Worm (Caenorhabditis elegans): Measurements from ENCODE around the gene pax-1.

pax-1 gene

ce11 chrV:8223417-8223816, 1.3 kb upstream of the pax-1 start:
- no peak for TF ChIP-seq alr-1 (tag; optimal IDR thresholded peaks at IDR 0.05; ENCODE audit: borderline replicate concordance)
- no peak for TF ChIP-seq mab-9 (GFP tag; IDR thresholded peaks at IDR 0.05)
- TF ChIP-seq nhr-76 (tag; optimal IDR thresholded peaks at IDR 0.05): no peak
- no peak for TF ChIP-seq sup-37 (GFP tag; optimal IDR thresholded peaks at IDR 0.05)
- no peak for TF ChIP-seq pqm-1 (tag; optimal IDR thresholded peaks at IDR 0.05)
- no peak for TF ChIP-seq lsy-2 (tag; optimal IDR thresholded peaks at IDR 0.05)
- no peak for TF ChIP-seq isw-1 (GFP tag; IDR thresholded peaks at IDR 0.05)
- no peak for TF ChIP-seq dsc-1 (tag; optimal IDR thresholded peaks at IDR 0.05)
- TF ChIP-seq unc-130 (tag; optimal IDR thresholded peaks at IDR 0.05): no peak
- TF ChIP-seq grh-1 (GFP tag; IDR thresholded peaks at IDR 0.05): no peak
- TF ChIP-seq nhr-20 (tag; optimal IDR thresholded peaks at IDR 0.05): no peak
- no peak for TF ChIP-seq pag-3 (tag; optimal IDR thresholded peaks at IDR 0.05; ENCODE audit: borderline replicate concordance, insufficient read depth)
- no peak for TF ChIP-seq lin-15B (tag; optimal IDR thresholded peaks at IDR 0.05)
- no peak for TF ChIP-seq unc-86 (tag; optimal IDR thresholded peaks at IDR 0.05)
- no peak for TF ChIP-seq tbx-2 (tag; optimal IDR thresholded peaks at IDR 0.05)
- no peak for TF ChIP-seq ztf-4 (tag; optimal IDR thresholded peaks at IDR 0.05)
- no peak for TF ChIP-seq mef-2 (tag; optimal IDR thresholded peaks at IDR 0.05)
- no peak for TF ChIP-seq C34B4.2 (tag; optimal IDR thresholded peaks at IDR 0.05)

ce11 chrV:8226812-8227211, 2.1 kb downstream of the pax-1 start, which contains the start of gene K07C11.10:
K07C11.10 (minus strand) TSS chrV:8226912.
- TF ChIP-seq fkh-8 (tag; optimal IDR thresholded peaks at IDR 0.05) (peak; percentile 43), egl-13 (tag; optimal IDR thresholded peaks at IDR 0.05) (no peak)

DNA sequence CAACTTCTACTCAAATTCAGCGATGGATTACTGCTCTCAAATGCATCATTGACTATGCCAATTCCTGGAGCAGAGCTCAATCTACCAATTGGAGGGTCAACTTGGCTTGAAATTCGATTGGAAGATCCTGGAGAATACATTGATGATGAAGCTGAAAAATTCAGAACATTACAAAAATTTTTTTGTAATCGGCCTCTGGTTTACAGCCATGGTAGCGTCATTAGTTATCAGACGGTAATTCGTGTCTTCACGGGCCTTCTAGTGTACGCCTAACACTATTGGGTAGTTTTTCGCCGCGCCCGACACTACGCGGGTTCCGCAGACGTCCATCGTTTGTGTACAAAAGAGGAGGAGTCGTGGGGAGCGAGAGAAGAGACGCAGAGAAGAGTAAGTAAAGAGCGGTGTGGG, 4.0 kb downstream of the pax-1 start:
- no peak for TF ChIP-seq pag-3 (tag; optimal IDR thresholded peaks at IDR 0.05; ENCODE audit: borderline replicate concordance, insufficient read depth)
- TF ChIP-seq hlh-4 (tag; optimal IDR thresholded peaks at IDR 0.05): no peak
- no peak for TF ChIP-seq egl-27 (tag; optimal IDR thresholded peaks at IDR 0.05)
- no peak for TF ChIP-seq nhr-12 (tag; optimal IDR thresholded peaks at IDR 0.05)
- TF ChIP-seq unc-98 (GFP tag; IDR thresholded peaks at IDR 0.05): peak; percentile 50; the same call in 1 of the 2 replicates
- peak in 1 of 2 experiments; percentile 72 for TF ChIP-seq mdl-1 (tag; optimal IDR thresholded peaks at IDR 0.05)
- TF ChIP-seq ces-1 (GFP tag; optimal IDR thresholded peaks at IDR 0.05): no peak
- peak; percentile 52 for TF ChIP-seq fos-1 (tag; optimal IDR thresholded peaks at IDR 0.05)
- peak; percentile 69 for TF ChIP-seq sup-37 (GFP tag; optimal IDR thresholded peaks at IDR 0.05)
- peak; percentile 93 for TF ChIP-seq nhr-19 (GFP tag; conservative IDR thresholded peaks at IDR 0.05)
- peak; percentile 89 for TF ChIP-seq dsc-1 (tag; optimal IDR thresholded peaks at IDR 0.05)
- TF ChIP-seq blmp-1 (tag; optimal IDR thresholded peaks at IDR 0.05): no peak
- no peak for TF ChIP-seq nhr-28 (tag; optimal IDR thresholded peaks at IDR 0.05)
- TF ChIP-seq mab-9 (GFP tag; IDR thresholded peaks at IDR 0.05): no peak
- TF ChIP-seq Y116A8C.19 (tag; optimal IDR thresholded peaks at IDR 0.05; ENCODE audit: borderline replicate concordance): no peak
- no peak for TF ChIP-seq alr-1 (tag; optimal IDR thresholded peaks at IDR 0.05; ENCODE audit: borderline replicate concordance)
- no peak for TF ChIP-seq pqm-1 (tag; optimal IDR thresholded peaks at IDR 0.05)
- peak; percentile 75 to 90 (median 85) for TF ChIP-seq ceh-82 (tag; optimal IDR thresholded peaks at IDR 0.05)
- peak; percentile 39 for TF ChIP-seq skn-1 (tag; optimal IDR thresholded peaks at IDR 0.05)
- peak; percentile 79 for TF ChIP-seq mep-1 (tag; optimal IDR thresholded peaks at IDR 0.05)
- TF ChIP-seq ceh-8 (GFP tag; optimal IDR thresholded peaks at IDR 0.05): no peak
- TF ChIP-seq snu-23 (GFP tag; optimal IDR thresholded peaks at IDR 0.05): peak; percentile 92
- TF ChIP-seq rnt-1 (tag; optimal IDR thresholded peaks at IDR 0.05): peak; percentile 95
- peak; percentile 91 for TF ChIP-seq nhr-85 (tag)
- TF ChIP-seq zag-1 (tag; optimal IDR thresholded peaks at IDR 0.05): no peak
- peak; percentile 95 for TF ChIP-seq swsn-7 (tag; optimal IDR thresholded peaks at IDR 0.05)
- peak; percentile 42 for TF ChIP-seq lin-15B (tag; optimal IDR thresholded peaks at IDR 0.05)
- peak; percentile 94 for TF ChIP-seq ama-1 (optimal IDR thresholded peaks at IDR 0.05)
- peak; percentile 66 for TF ChIP-seq C16A3.4 (tag; optimal IDR thresholded peaks at IDR 0.05)
- no peak for TF ChIP-seq vab-15 (tag; optimal IDR thresholded peaks at IDR 0.05)
- peak; percentile 63 for TF ChIP-seq ceh-88 (GFP tag; IDR thresholded peaks at IDR 0.05)
- TF ChIP-seq zip-4 (GFP tag; optimal IDR thresholded peaks at IDR 0.05): peak; percentile 71
- TF ChIP-seq ceh-63 (GFP tag; optimal IDR thresholded peaks at IDR 0.05): no peak
- TF ChIP-seq unc-86 (tag; optimal IDR thresholded peaks at IDR 0.05): peak; percentile 71
- TF ChIP-seq ets-5 (GFP tag; IDR thresholded peaks at IDR 0.05): no peak
- TF ChIP-seq C04F5.9 (tag; optimal IDR thresholded peaks at IDR 0.05): peak; percentile 30
- TF ChIP-seq jun-1 (tag; optimal IDR thresholded peaks at IDR 0.05): peak; percentile 73

Data from whole organism, L1 larva.